Fruit fly (Drosophila melanogaster) whole organism, embryonic: ENCODE results near the gene CG1896.
A peak's percentile ranks its signal among the peaks of the same experiment; 100 is the strongest.

ENCODE experiments used
- Adf1 ChIP-seq: fragments of 200-800 bp; sonication (Bioruptor generic); IDR thresholded peaks from 2 replicates; pipeline ENCODE4 v1.3.6; 2022; ENCODE audit warnings: missing biosample characterization, missing genetic modification characterization
- Antp ChIP-seq: fragments of 200-800 bp; sonication (Bioruptor generic); optimal IDR thresholded peaks from 3 replicates; lab custom pipeline; 2016; ENCODE audit warnings: missing biosample characterization, missing genetic modification characterization
- Bdp1 ChIP-seq: fragments of 200-800 bp; sonication (Bioruptor generic); optimal IDR thresholded peaks from 3 replicates; lab custom pipeline; 2016; ENCODE audit warnings: missing biosample characterization, missing genetic modification characterization
- Bteb2 ChIP-seq: fragments of 200-800 bp; sonication (Bioruptor generic); optimal IDR thresholded peaks from 2 replicates; lab custom pipeline; 2016; ENCODE audit warnings: missing biosample characterization, missing genetic modification characterization
- CG11560 ChIP-seq: fragments of 200-800 bp; sonication (Bioruptor generic); IDR thresholded peaks from 3 replicates; pipeline ENCODE4 v1.3.6; 2022; ENCODE audit warnings: missing biosample characterization, missing genetic modification characterization
- CG12659 ChIP-seq: fragments of 200-800 bp; sonication (Bioruptor generic); optimal IDR thresholded peaks from 3 replicates; lab custom pipeline; 2017; ENCODE audit warnings: mild to moderate bottlenecking, missing biosample characterization, missing genetic modification reagents, missing genetic modification characterization
- CG14667 ChIP-seq: fragments of 200-800 bp; sonication (Bioruptor generic); IDR thresholded peaks from 2 replicates; pipeline ENCODE4 v1.3.6; 2022; ENCODE audit warnings: missing biosample characterization, missing genetic modification characterization
- CG14965 ChIP-seq: fragments of 200-800 bp; sonication (Bioruptor generic); optimal IDR thresholded peaks from 2 replicates; lab custom pipeline; 2016; ENCODE audit warnings: missing biosample characterization, missing genetic modification characterization, borderline replicate concordance
- CG16815 ChIP-seq: fragments of 200-800 bp; sonication (Bioruptor generic); optimal IDR thresholded peaks from 3 replicates; lab custom pipeline; 2017; ENCODE audit warnings: missing biosample characterization, mild to moderate bottlenecking, missing genetic modification characterization
- CG17328 ChIP-seq: fragments of 200-800 bp; sonication (Bioruptor generic); IDR thresholded peaks from 2 replicates; pipeline ENCODE4 v1.3.6; 2022; ENCODE audit warnings: missing biosample characterization, missing genetic modification characterization
- CG17385 ChIP-seq: fragments of 200-800 bp; sonication (Bioruptor generic); optimal IDR thresholded peaks from 3 replicates; lab custom pipeline; 2018; ENCODE audit warnings: missing biosample characterization, mild to moderate bottlenecking, missing genetic modification characterization
- CG1832 ChIP-seq: fragments of 200-800 bp; sonication (Bioruptor generic); optimal IDR thresholded peaks from 2 replicates; lab custom pipeline; 2017; ENCODE audit warnings: missing biosample characterization, mild to moderate bottlenecking, missing genetic modification characterization, inconsistent platforms
- CG2129 ChIP-seq: fragments of 200-800 bp; sonication (Bioruptor generic); IDR thresholded peaks from 2 replicates; pipeline ENCODE4 v1.3.6; 2022; ENCODE audit warnings: missing biosample characterization, missing genetic modification characterization; ENCODE audit not compliant: partially characterized antibody
- CG2202 ChIP-seq: fragments of 200-800 bp; sonication (Bioruptor generic); optimal IDR thresholded peaks from 2 replicates; lab custom pipeline; 2018; ENCODE audit warnings: missing biosample characterization, mild to moderate bottlenecking, missing genetic modification characterization
- CG31441 ChIP-seq: fragments of 200-800 bp; sonication (Bioruptor generic); IDR thresholded peaks from 2 replicates; pipeline ENCODE4 v1.3.6; 2022; ENCODE audit warnings: missing biosample characterization, missing genetic modification characterization
- CG3163 ChIP-seq: fragments of 200-800 bp; sonication (Bioruptor generic); optimal IDR thresholded peaks from 3 replicates; lab custom pipeline; 2016; ENCODE audit warnings: missing biosample characterization, missing genetic modification characterization
- CG4730 ChIP-seq: fragments of 200-800 bp; sonication (Bioruptor generic); IDR thresholded peaks from 2 replicates; pipeline ENCODE4 v1.3.6; 2022; ENCODE audit warnings: missing biosample characterization, missing genetic modification characterization
- CG6791 ChIP-seq: fragments of 200-800 bp; sonication (Bioruptor generic); IDR thresholded peaks from 3 replicates; pipeline ENCODE4 v1.3.6; 2022; ENCODE audit warnings: missing biosample characterization, missing genetic modification characterization; ENCODE audit not compliant: partially characterized antibody
- CG7357 ChIP-seq: fragments of 200-800 bp; sonication (Bioruptor generic); IDR thresholded peaks from 3 replicates; pipeline ENCODE4 v1.3.6; 2022; ENCODE audit warnings: missing biosample characterization, missing genetic modification characterization
- CG7372 ChIP-seq: fragments of 200-800 bp; sonication (Bioruptor generic); IDR thresholded peaks from 2 replicates; pipeline ENCODE4 v1.3.6; 2022; ENCODE audit warnings: missing biosample characterization, missing genetic modification characterization
- CG7963 ChIP-seq: fragments of 200-800 bp; sonication (Bioruptor generic); IDR thresholded peaks from 3 replicates; pipeline ENCODE4 v1.3.6; 2022; ENCODE audit warnings: missing biosample characterization, missing genetic modification characterization; ENCODE audit not compliant: partially characterized antibody
- CG7987 ChIP-seq: fragments of 200-800 bp; sonication (Bioruptor generic); optimal IDR thresholded peaks from 2 replicates; lab custom pipeline; 2018; ENCODE audit warnings: missing biosample characterization, mild to moderate bottlenecking, missing genetic modification characterization, moderate library complexity
- CG8388 ChIP-seq: fragments of 200-800 bp; sonication (Bioruptor generic); optimal IDR thresholded peaks from 2 replicates; lab custom pipeline; 2019; ENCODE audit warnings: missing biosample characterization, mild to moderate bottlenecking, missing genetic modification characterization, moderate library complexity
- CTCF ChIP-seq: fragments of 200-800 bp; sonication (Bioruptor generic); optimal IDR thresholded peaks from 2 replicates; lab custom pipeline; 2017; ENCODE audit warnings: missing biosample characterization, mild to moderate bottlenecking, missing genetic modification characterization, moderate library complexity
- Camta ChIP-seq: fragments of 200-800 bp; sonication (Bioruptor generic); optimal IDR thresholded peaks from 2 replicates; lab custom pipeline; 2016; ENCODE audit warnings: missing biosample characterization, missing genetic modification characterization
- Hey ChIP-seq: fragments of 200-800 bp; sonication (Bioruptor generic); optimal IDR thresholded peaks from 3 replicates; lab custom pipeline; 2018; ENCODE audit warnings: missing biosample characterization, mild to moderate bottlenecking, missing genetic modification characterization
- Hr3 ChIP-seq: fragments of 200-800 bp; sonication (Bioruptor generic); optimal IDR thresholded peaks from 3 replicates; lab custom pipeline; 2016; ENCODE audit warnings: missing biosample characterization, missing genetic modification characterization
- Myb ChIP-seq: fragments of 200-800 bp; sonication (Bioruptor generic); optimal IDR thresholded peaks from 2 replicates; lab custom pipeline; 2016; ENCODE audit warnings: missing biosample characterization, missing genetic modification characterization
- Sry-β ChIP-seq: fragments of 200-800 bp; sonication (Bioruptor generic); optimal IDR thresholded peaks from 2 replicates; lab custom pipeline; 2018; ENCODE audit warnings: missing biosample characterization, mild to moderate bottlenecking, missing genetic modification characterization, moderate library complexity
- Trl ChIP-seq, 3 experiments: fragments of >200 bp in 2 of 3; fragments of 200-800 bp in 1 of 3; sonication (Bioruptor generic) in 1 of 3; optimal IDR thresholded peaks; 2 replicates in 1 of 3; 3 replicates in 2 of 3; lab custom pipeline; 2016 to 2017; ENCODE audit warnings: missing biosample characterization in 1 of 3, missing genetic modification characterization in 1 of 3
- Xbp1 ChIP-seq: fragments of 200-800 bp; sonication (Bioruptor generic); optimal IDR thresholded peaks from 3 replicates; lab custom pipeline; 2016; ENCODE audit warnings: missing biosample characterization, mild to moderate bottlenecking, missing genetic modification characterization
- amos ChIP-seq: fragments of 200-800 bp; sonication (Bioruptor generic); IDR thresholded peaks from 2 replicates; pipeline ENCODE4 v1.3.6; 2022; ENCODE audit warnings: missing biosample characterization, missing genetic modification characterization; ENCODE audit not compliant: partially characterized antibody
- aop ChIP-seq: fragments of 200-800 bp; sonication (Bioruptor generic); IDR thresholded peaks from 2 replicates; pipeline ENCODE4 v1.3.6; 2022; ENCODE audit warnings: missing biosample characterization, missing genetic modification characterization
- az2 ChIP-seq: fragments of 200-800 bp; sonication (Bioruptor generic); optimal IDR thresholded peaks from 3 replicates; lab custom pipeline; 2016; ENCODE audit warnings: missing biosample characterization, missing genetic modification characterization
- bigmax ChIP-seq: fragments of 200-800 bp; sonication (Bioruptor generic); optimal IDR thresholded peaks from 2 replicates; lab custom pipeline; 2018; ENCODE audit warnings: missing biosample characterization, mild to moderate bottlenecking, missing genetic modification characterization
- cato ChIP-seq: fragments of 200-800 bp; sonication (Bioruptor generic); optimal IDR thresholded peaks from 2 replicates; lab custom pipeline; 2016; ENCODE audit warnings: missing biosample characterization, missing genetic modification characterization, borderline replicate concordance
- chn ChIP-seq: fragments of 200-800 bp; sonication (Bioruptor generic); optimal IDR thresholded peaks from 2 replicates; lab custom pipeline; 2016; ENCODE audit warnings: missing biosample characterization, missing genetic modification characterization
- cwo ChIP-seq: fragments of 200-800 bp; sonication (Bioruptor generic); optimal IDR thresholded peaks from 3 replicates; lab custom pipeline; 2017; ENCODE audit warnings: missing biosample characterization, missing genetic modification characterization, mild to moderate bottlenecking, moderate library complexity, missing genetic modification reagents
- fd3F ChIP-seq: fragments of 200-800 bp; sonication (Bioruptor generic); optimal IDR thresholded peaks from 2 replicates; lab custom pipeline; 2018; ENCODE audit warnings: missing biosample characterization, mild to moderate bottlenecking, missing genetic modification characterization, moderate library complexity
- hbn ChIP-seq: fragments of 200-800 bp; sonication (Bioruptor generic); IDR thresholded peaks from 2 replicates; pipeline ENCODE4 v1.3.6; 2022; ENCODE audit warnings: missing biosample characterization, missing genetic modification characterization; ENCODE audit not compliant: partially characterized antibody
- lov ChIP-seq, 2 experiments: fragments of 200-800 bp in 1 of 2; fragments of >200 bp in 1 of 2; sonication (Bioruptor generic) in 1 of 2; IDR thresholded peaks in 1 of 2; optimal IDR thresholded peaks in 1 of 2; 2 replicates in 1 of 2; 3 replicates in 1 of 2; pipeline versions ENCODE4 v1.3.6 to Lab custom; 2017 to 2022; ENCODE audit warnings: missing biosample characterization in 1 of 2, missing genetic modification characterization in 1 of 2
- mld ChIP-seq: fragments of 200-800 bp; sonication (Bioruptor generic); IDR thresholded peaks from 3 replicates; pipeline ENCODE4 v1.3.6; 2022; ENCODE audit warnings: missing biosample characterization, missing genetic modification characterization; ENCODE audit not compliant: partially characterized antibody
- onecut ChIP-seq: fragments of 200-800 bp; sonication (Bioruptor generic); IDR thresholded peaks from 2 replicates; pipeline ENCODE4 v1.3.6; 2022; ENCODE audit warnings: missing biosample characterization, missing genetic modification characterization
- org-1 ChIP-seq: fragments of 200-800 bp; sonication (Bioruptor generic); optimal IDR thresholded peaks from 2 replicates; lab custom pipeline; 2017; ENCODE audit warnings: missing biosample characterization, missing genetic modification characterization
- peb ChIP-seq: fragments of 200-800 bp; sonication (Bioruptor generic); IDR thresholded peaks from 2 replicates; pipeline ENCODE4 v1.3.6; 2022; ENCODE audit warnings: missing biosample characterization, missing genetic modification characterization
- schlank ChIP-seq: fragments of 200-800 bp; sonication (Bioruptor generic); optimal IDR thresholded peaks from 2 replicates; lab custom pipeline; 2018; ENCODE audit warnings: missing biosample characterization, mild to moderate bottlenecking, missing genetic modification characterization
- scrt ChIP-seq: fragments of 200-800 bp; sonication (Bioruptor generic); optimal IDR thresholded peaks from 2 replicates; lab custom pipeline; 2018; ENCODE audit warnings: missing biosample characterization, mild to moderate bottlenecking, missing genetic modification characterization, moderate library complexity
- tap ChIP-seq: fragments of 200-800 bp; optimal IDR thresholded peaks from 3 replicates; lab custom pipeline; 2019; ENCODE audit warnings: missing biosample characterization, mild to moderate bottlenecking, missing genetic modification characterization, moderate library complexity
- usp ChIP-seq: fragments of >200 bp; optimal IDR thresholded peaks from 2 replicates; lab custom pipeline; 2017; ENCODE audit warnings: missing biosample characterization, missing genetic modification characterization

CG1896 gene

dm6 chr3R:31724580-31725320, 19.3 kb upstream of the CG1896 start (continued):
- TF ChIP-seq chn (GFP tag; lab: Kevin White, UChicago), result no peak
- no peak for TF ChIP-seq hbn (GFP tag; lab: Robert Waterston, UW)
- TF ChIP-seq CG7963 (GFP tag; lab: Robert Waterston, UW), result no peak
- TF ChIP-seq Camta (GFP tag; lab: Kevin White, UChicago), result no peak
- no peak for TF ChIP-seq tap (tag; lab: Kevin White, UChicago)
- TF ChIP-seq CG8388 (GFP tag; lab: Kevin White, UChicago), result no peak
- TF ChIP-seq CTCF, result no peak
- TF ChIP-seq bigmax (GFP tag; lab: Kevin White, UChicago), result no peak
- TF ChIP-seq CG17328 (GFP tag; lab: Robert Waterston, UW), result 0 out of 2 replicates have a peak, but pooled peaks have one; percentile 4
- peak; percentile 98 for TF ChIP-seq Adf1
- TF ChIP-seq CG16815 (GFP tag; lab: Kevin White, UChicago), result no peak
- no peak for TF ChIP-seq CG7357 (GFP tag; lab: Robert Waterston, UW)
- TF ChIP-seq fd3F, result no peak
- TF ChIP-seq CG3163, result peak; percentile 59
- no peak for TF ChIP-seq Hr3 (GFP tag; lab: Kevin White, UChicago)
- TF ChIP-seq CG14965, result no peak
- TF ChIP-seq lov (optimal IDR thresholded peaks at IDR 0.05; lab: Kevin White, UChicago), result no peak
- peak; percentile 59; the same call in 1 of the 3 replicates for TF ChIP-seq lov (GFP tag; IDR thresholded peaks at IDR 0.05; lab: Robert Waterston, UW)
- no peak for TF ChIP-seq CG7372
- 0 out of 2 replicates have a peak, but pooled peaks have one; percentile 21 for TF ChIP-seq onecut (GFP tag; lab: Robert Waterston, UW)
- TF ChIP-seq cato (GFP tag; lab: Kevin White, UChicago), result no peak
- no peak for TF ChIP-seq mld (GFP tag; lab: Robert Waterston, UW)
- no peak for TF ChIP-seq CG2202 (tag; lab: Kevin White, UChicago)
- no peak for TF ChIP-seq Xbp1 (GFP tag; lab: Kevin White, UChicago)
- TF ChIP-seq usp (GFP tag; lab: Kevin White, UChicago), result no peak
- peak; percentile 51 for TF ChIP-seq CG1832 (GFP tag; lab: Kevin White, UChicago)
- TF ChIP-seq amos, result no peak; the same call in 1 of the 2 replicates
- TF ChIP-seq scrt (GFP tag; lab: Kevin White, UChicago), result peak; percentile 20
- TF ChIP-seq az2 (GFP tag; lab: Kevin White, UChicago), result no peak
- no peak for TF ChIP-seq CG4730 (GFP tag; lab: Robert Waterston, UW)
- TF ChIP-seq CG2129, result no peak
- no peak for TF ChIP-seq CG11560 (tag; lab: Robert Waterston, UW)
- no peak for TF ChIP-seq Hey (tag; lab: Kevin White, UChicago)
- TF ChIP-seq CG6791 (GFP tag; lab: Robert Waterston, UW), result no peak
- no peak for TF ChIP-seq Bteb2
- peak; percentile 90 for TF ChIP-seq CG17385 (GFP tag; lab: Kevin White, UChicago)
- TF ChIP-seq aop (GFP tag; lab: Robert Waterston, UW), result no peak
- TF ChIP-seq schlank (tag; lab: Kevin White, UChicago), result no peak
- TF ChIP-seq CG14667 (GFP tag; lab: Robert Waterston, UW), result no peak
- no peak for TF ChIP-seq Sry-β (GFP tag; lab: Kevin White, UChicago)
- TF ChIP-seq Antp (GFP tag; lab: Kevin White, UChicago), result no peak
- TF ChIP-seq org-1 (GFP tag; lab: Kevin White, UChicago), result no peak
- no peak for TF ChIP-seq Myb (GFP tag; lab: Kevin White, UChicago)
- no peak for TF ChIP-seq CG7987 (GFP tag; lab: Kevin White, UChicago)
- peak; percentile 88 for TF ChIP-seq Trl (optimal IDR thresholded peaks at IDR 0.05; lab: Kevin White, UChicago)
- peak; percentile 37 for TF ChIP-seq Trl (GFP tag; optimal IDR thresholded peaks at IDR 0.05; lab: Kevin White, UChicago)
- TF ChIP-seq Bdp1, result no peak
- TF ChIP-seq CG31441 (GFP tag; lab: Robert Waterston, UW), result no peak
- TF ChIP-seq cwo (GFP tag; lab: Kevin White, UChicago), result no peak
- TF ChIP-seq CG12659, result no peak
- TF ChIP-seq peb (GFP tag; lab: Robert Waterston, UW), result no peak
